Fruit fly (Drosophila melanogaster) whole organism, prepupa: Measurements from ENCODE around the gene CG6933.

Experiments
- Blimp-1 ChIP-seq: fragments of 200-800 bp; sonication (Bioruptor generic); optimal IDR thresholded peaks from 3 replicates; lab custom pipeline; 2017; ENCODE audit warnings: missing biosample characterization, missing genetic modification characterization, mild to moderate bottlenecking, moderate library complexity, missing genetic modification reagents
- CG11294 ChIP-seq: fragments of 200-800 bp; sonication (Bioruptor generic); IDR thresholded peaks from 2 replicates; pipeline ENCODE4 v1.3.6; 2022; ENCODE audit warnings: missing biosample characterization, missing genetic modification characterization
- CG11762 ChIP-seq: fragments of 200-800 bp; sonication (Bioruptor generic); optimal IDR thresholded peaks from 3 replicates; lab custom pipeline; 2016; ENCODE audit warnings: missing biosample characterization, missing genetic modification characterization; ENCODE audit not compliant: insufficient read depth
- CG11902 ChIP-seq: fragments of 200-800 bp; sonication (Bioruptor generic); optimal IDR thresholded peaks from 3 replicates; lab custom pipeline; 2016; ENCODE audit warnings: missing biosample characterization, missing genetic modification characterization
- CG1621 ChIP-seq: fragments of 200-800 bp; sonication (Bioruptor generic); optimal IDR thresholded peaks from 3 replicates; lab custom pipeline; 2018; ENCODE audit warnings: missing biosample characterization, mild to moderate bottlenecking, missing genetic modification characterization
- CG16779 ChIP-seq: fragments of 200-800 bp; sonication (Bioruptor generic); optimal IDR thresholded peaks from 3 replicates; lab custom pipeline; 2017; ENCODE audit warnings: missing biosample characterization, mild to moderate bottlenecking, missing genetic modification characterization
- CG31627 ChIP-seq: fragments of 200-800 bp; sonication (Bioruptor generic); optimal IDR thresholded peaks from 3 replicates; lab custom pipeline; 2016; ENCODE audit warnings: missing biosample characterization, missing genetic modification characterization
- CG34406 ChIP-seq: fragments of 200-800 bp; sonication (Bioruptor generic); optimal IDR thresholded peaks from 3 replicates; lab custom pipeline; 2016; ENCODE audit warnings: missing biosample characterization, missing genetic modification characterization
- CG3919 ChIP-seq: fragments of 200-800 bp; sonication (Bioruptor generic); optimal IDR thresholded peaks from 3 replicates; lab custom pipeline; 2016; ENCODE audit warnings: missing biosample characterization, missing genetic modification characterization
- CG6163 ChIP-seq: fragments of 200-800 bp; sonication (Bioruptor generic); IDR thresholded peaks from 3 replicates; pipeline ENCODE4 v1.3.6; 2022; ENCODE audit warnings: missing biosample characterization, missing genetic modification characterization
- CG6276 ChIP-seq: fragments of 200-800 bp; sonication (Bioruptor generic); optimal IDR thresholded peaks from 2 replicates; lab custom pipeline; 2017; ENCODE audit warnings: missing biosample characterization, mild to moderate bottlenecking, missing genetic modification characterization
- CG6808 ChIP-seq: fragments of 200-800 bp; sonication (Bioruptor generic); optimal IDR thresholded peaks from 3 replicates; lab custom pipeline; 2017; ENCODE audit warnings: missing biosample characterization, missing genetic modification characterization, mild to moderate bottlenecking, moderate library complexity, missing genetic modification reagents
- CG7368 ChIP-seq: fragments of 200-800 bp; sonication (Bioruptor generic); optimal IDR thresholded peaks from 3 replicates; lab custom pipeline; 2016; ENCODE audit warnings: missing biosample characterization, missing genetic modification characterization
- CG8119 ChIP-seq: fragments of 200-800 bp; sonication (Bioruptor generic); IDR thresholded peaks from 3 replicates; pipeline ENCODE4 v1.3.6; 2022; ENCODE audit warnings: missing biosample characterization, missing genetic modification characterization
- CG8319 ChIP-seq: fragments of 200-800 bp; sonication (Bioruptor generic); optimal IDR thresholded peaks from 3 replicates; lab custom pipeline; 2016; ENCODE audit warnings: missing biosample characterization, missing genetic modification characterization
- CG8632 ChIP-seq: fragments of 200-800 bp; sonication (Bioruptor generic); optimal IDR thresholded peaks from 3 replicates; lab custom pipeline; 2016; ENCODE audit warnings: missing biosample characterization, missing genetic modification characterization
- CG9139 ChIP-seq: fragments of 200-800 bp; sonication (Bioruptor generic); optimal IDR thresholded peaks from 3 replicates; lab custom pipeline; 2017; ENCODE audit warnings: missing biosample characterization, mild to moderate bottlenecking, missing genetic modification characterization
- Eip75B ChIP-seq: fragments of 200-800 bp; sonication (Bioruptor generic); optimal IDR thresholded peaks from 3 replicates; lab custom pipeline; 2016; ENCODE audit warnings: missing biosample characterization, missing genetic modification characterization
- Eip78C ChIP-seq: fragments of 200-800 bp; sonication (Bioruptor generic); peaks from one replicate; lab custom pipeline; 2016; ENCODE audit warnings: missing biosample characterization, missing genetic modification characterization
- Eip93F ChIP-seq: fragments of 200-800 bp; sonication (Bioruptor generic); optimal IDR thresholded peaks from 2 replicates; lab custom pipeline; 2016; ENCODE audit warnings: missing biosample characterization, mild to moderate bottlenecking, missing genetic modification characterization
- Ets21C ChIP-seq: fragments of 200-800 bp; sonication (Bioruptor generic); optimal IDR thresholded peaks from 3 replicates; lab custom pipeline; 2016; ENCODE audit warnings: missing biosample characterization, missing genetic modification characterization
- Ets96B ChIP-seq: fragments of 200-800 bp; optimal IDR thresholded peaks from 2 replicates; lab custom pipeline; 2019; ENCODE audit warnings: missing biosample characterization, mild to moderate bottlenecking, missing genetic modification characterization, moderate library complexity
- Gug ChIP-seq: fragments of 200-800 bp; sonication (Bioruptor generic); IDR thresholded peaks from 2 replicates; pipeline ENCODE4 v1.3.6; 2022; ENCODE audit warnings: missing biosample characterization, missing genetic modification characterization
- Hr38 ChIP-seq: sonication (Bioruptor generic); optimal IDR thresholded peaks from 2 replicates; lab custom pipeline; 2016; ENCODE audit warnings: missing biosample characterization, missing genetic modification characterization
- Hr39 ChIP-seq: fragments of 200-800 bp; sonication (Bioruptor generic); optimal IDR thresholded peaks from 2 replicates; lab custom pipeline; 2016; ENCODE audit warnings: missing biosample characterization, missing genetic modification characterization
- Hr4 ChIP-seq: fragments of 200-800 bp; sonication (Bioruptor generic); optimal IDR thresholded peaks from 3 replicates; lab custom pipeline; 2016; ENCODE audit warnings: missing biosample characterization, missing genetic modification characterization
- Lpt ChIP-seq: fragments of 200-800 bp; sonication (Bioruptor generic); optimal IDR thresholded peaks from 3 replicates; lab custom pipeline; 2016; ENCODE audit warnings: missing biosample characterization, missing genetic modification characterization
- Met ChIP-seq: fragments of 200-800 bp; sonication (Bioruptor generic); optimal IDR thresholded peaks from 3 replicates; lab custom pipeline; 2016; ENCODE audit warnings: missing biosample characterization, missing genetic modification characterization
- OdsH ChIP-seq: fragments of 200-800 bp; sonication (Bioruptor generic); optimal IDR thresholded peaks from 3 replicates; lab custom pipeline; 2016; ENCODE audit warnings: missing biosample characterization, missing genetic modification characterization
- Smox ChIP-seq: fragments of 200-800 bp; sonication (Bioruptor generic); optimal IDR thresholded peaks from 3 replicates; lab custom pipeline; 2016; ENCODE audit warnings: missing biosample characterization, missing genetic modification characterization
- Sox102F ChIP-seq: fragments of 200-800 bp; sonication (Bioruptor generic); optimal IDR thresholded peaks from 2 replicates; lab custom pipeline; 2016; ENCODE audit warnings: missing biosample characterization, mild to moderate bottlenecking, missing genetic modification characterization
- Sox14 ChIP-seq: fragments of 200-800 bp; sonication (Bioruptor generic); optimal IDR thresholded peaks from 3 replicates; lab custom pipeline; 2016; ENCODE audit warnings: missing biosample characterization, missing genetic modification characterization
- acj6 ChIP-seq: fragments of 200-800 bp; sonication (Bioruptor generic); optimal IDR thresholded peaks from 3 replicates; lab custom pipeline; 2016; ENCODE audit warnings: missing biosample characterization, missing genetic modification characterization
- cyc ChIP-seq: fragments of 200-800 bp; sonication (Bioruptor generic); optimal IDR thresholded peaks from 3 replicates; lab custom pipeline; 2016; ENCODE audit warnings: missing biosample characterization, missing genetic modification characterization
- dac ChIP-seq: fragments of 200-800 bp; sonication (Bioruptor generic); optimal IDR thresholded peaks from 2 replicates; lab custom pipeline; 2017; ENCODE audit warnings: missing biosample characterization, mild to moderate bottlenecking, missing genetic modification characterization
- dsx ChIP-seq: fragments of 200-800 bp; optimal IDR thresholded peaks from 3 replicates; lab custom pipeline; 2019; ENCODE audit warnings: missing biosample characterization, mild to moderate bottlenecking, missing genetic modification characterization, moderate library complexity; ENCODE audit not compliant: poor library complexity, severe bottlenecking
- eg ChIP-seq: fragments of 200-800 bp; sonication (Bioruptor generic); IDR thresholded peaks from 3 replicates; pipeline ENCODE4 v1.3.6; 2022; ENCODE audit warnings: missing biosample characterization, missing genetic modification characterization
- fd59A ChIP-seq: fragments of 200-800 bp; sonication (Bioruptor generic); optimal IDR thresholded peaks from 2 replicates; lab custom pipeline; 2017; ENCODE audit warnings: missing biosample characterization, mild to moderate bottlenecking, missing genetic modification characterization, missing genetic modification reagents
- fd85E ChIP-seq: fragments of 200-800 bp; sonication (Bioruptor generic); optimal IDR thresholded peaks from 3 replicates; lab custom pipeline; 2016; ENCODE audit warnings: missing biosample characterization, missing genetic modification characterization
- fkh ChIP-seq: fragments of 200-800 bp; sonication (Bioruptor generic); optimal IDR thresholded peaks from 3 replicates; lab custom pipeline; 2017; ENCODE audit warnings: missing biosample characterization, mild to moderate bottlenecking, missing genetic modification characterization, moderate library complexity
- lz ChIP-seq: fragments of 200-800 bp; sonication (Bioruptor generic); optimal IDR thresholded peaks from 3 replicates; lab custom pipeline; 2016; ENCODE audit warnings: missing biosample characterization, missing genetic modification characterization
- pdm3 ChIP-seq: fragments of 200-800 bp; sonication (Bioruptor generic); optimal IDR thresholded peaks from 3 replicates; lab custom pipeline; 2016; ENCODE audit warnings: missing biosample characterization, missing genetic modification characterization
- salr ChIP-seq, 2 experiments: fragments of 200-800 bp; sonication (Bioruptor generic); optimal IDR thresholded peaks; 3 replicates each; lab custom pipeline; 2016 to 2018; ENCODE audit warnings: missing biosample characterization in 2 of 2, missing genetic modification characterization in 2 of 2, mild to moderate bottlenecking in 1 of 2
- spab ChIP-seq: fragments of 200-800 bp; sonication (Bioruptor generic); optimal IDR thresholded peaks from 2 replicates; lab custom pipeline; 2017; ENCODE audit warnings: missing biosample characterization, mild to moderate bottlenecking, missing genetic modification characterization, missing genetic modification reagents
- svp ChIP-seq: fragments of 200-800 bp; sonication (Bioruptor generic); peaks from one replicate; lab custom pipeline; 2016; ENCODE audit warnings: missing biosample characterization, missing genetic modification characterization
- topi ChIP-seq: fragments of 200-800 bp; sonication (Bioruptor generic); optimal IDR thresholded peaks from 3 replicates; lab custom pipeline; 2016; ENCODE audit warnings: missing biosample characterization, missing genetic modification characterization
- vri ChIP-seq: fragments of 200-800 bp; sonication (Bioruptor generic); optimal IDR thresholded peaks from 3 replicates; lab custom pipeline; 2016; ENCODE audit warnings: missing biosample characterization, mild to moderate bottlenecking, missing genetic modification characterization

Gene CG6933

dm6 chr3L:20185206-20185868 is 34.9 kb downstream of the CG6933 start (continued):
- peak; percentile 87 for TF ChIP-seq Hr4 (GFP tag; lab: Kevin White, UChicago)
- TF ChIP-seq CG8632 (GFP tag; lab: Kevin White, UChicago): peak; percentile 72
- peak; percentile 81 for TF ChIP-seq OdsH (GFP tag; lab: Kevin White, UChicago)
- no peak for TF ChIP-seq Blimp-1 (GFP tag; lab: Kevin White, UChicago)
- peak; percentile 54 for TF ChIP-seq Smox (GFP tag; lab: Kevin White, UChicago)

DNA sequence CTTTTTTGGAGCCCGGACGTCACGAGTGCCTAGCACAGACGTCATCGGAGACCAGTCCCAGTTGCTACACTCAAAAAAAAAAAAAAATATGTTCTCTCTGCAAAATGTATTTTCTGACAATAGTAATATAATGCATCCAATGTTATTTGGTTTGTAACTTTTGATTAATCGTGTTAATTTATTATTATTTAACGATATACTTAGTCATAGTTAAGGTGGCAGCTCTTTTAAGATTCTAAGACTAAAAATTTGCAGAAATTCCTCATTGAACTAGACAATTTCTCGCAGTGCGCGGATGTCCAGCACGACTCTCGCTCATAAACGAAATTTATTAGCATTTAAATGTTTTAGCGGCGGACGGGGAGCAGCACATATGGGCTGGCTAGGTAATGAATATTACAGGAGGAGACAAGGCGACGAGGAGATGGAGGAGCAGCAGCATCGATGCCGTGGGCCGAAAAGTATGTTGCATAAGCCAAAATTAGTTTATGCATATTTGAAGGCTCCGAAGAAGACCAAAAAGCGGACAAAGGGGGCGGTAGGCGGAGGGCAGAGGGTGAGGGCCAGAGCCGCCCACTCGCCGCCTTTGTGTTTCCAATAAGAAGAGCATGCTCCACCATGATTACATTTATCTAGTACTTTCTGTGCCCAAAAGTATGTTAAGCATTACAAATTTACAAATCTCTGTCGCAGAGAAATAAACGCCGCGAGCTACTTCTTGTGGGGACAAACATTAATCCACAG is 36.7 kb downstream of the CG6933 start:
- TF ChIP-seq pdm3 (GFP tag; lab: Kevin White, UChicago) (peak; percentile 80), CG31627 (GFP tag; lab: Kevin White, UChicago) (peak; percentile 68), Ets21C (GFP tag; lab: Kevin White, UChicago) (no peak), svp (GFP tag; lab: Kevin White, UChicago) (peak; percentile 74), Hr38 (GFP tag; lab: Kevin White, UChicago) (no peak), CG1621 (tag; lab: Kevin White, UChicago) (peak; percentile 28), Blimp-1 (GFP tag; lab: Kevin White, UChicago) (no peak), eg (GFP tag; lab: Robert Waterston, UW) (peak; percentile 64), dsx (GFP tag; lab: Kevin White, UChicago) (peak; percentile 65), Eip93F (GFP tag; lab: Kevin White, UChicago) (no peak), Eip78C (peak; percentile 89), fd85E (GFP tag; lab: Kevin White, UChicago) (no peak), cyc (peak; percentile 58), fkh (no peak), CG6808 (GFP tag; lab: Kevin White, UChicago) (peak; percentile 61), CG6163 (GFP tag; lab: Robert Waterston, UW) (peak; percentile 62; the same call in 2 of the 3 replicates), Ets96B (peak; percentile 68), CG11902 (GFP tag; lab: Kevin White, UChicago) (peak; percentile 49), Hr4 (GFP tag; lab: Kevin White, UChicago) (peak; percentile 87), Gug (GFP tag; lab: Robert Waterston, UW) (no peak; the same call in 1 of the 2 replicates), CG9139 (GFP tag; lab: Kevin White, UChicago) (peak; percentile 38), OdsH (GFP tag; lab: Kevin White, UChicago) (peak; percentile 78), lz (GFP tag; lab: Kevin White, UChicago) (peak; percentile 40), CG7368 (GFP tag; lab: Kevin White, UChicago) (no peak), acj6 (GFP tag; lab: Kevin White, UChicago) (peak; percentile 79), Sox14 (GFP tag; lab: Kevin White, UChicago) (peak; percentile 70), salr (GFP tag; optimal IDR thresholded peaks at IDR 0.05; lab: Kevin White, UChicago) (peak in 1 of 2 experiments; percentile 88), CG6276 (GFP tag; lab: Kevin White, UChicago) (peak; percentile 49), CG8119 (GFP tag; lab: Robert Waterston, UW) (peak; percentile 84), CG3919 (peak; percentile 70), Hr39 (peak; percentile 56), fd59A (GFP tag; lab: Kevin White, UChicago) (peak; percentile 67), Lpt (GFP tag; lab: Kevin White, UChicago) (peak; percentile 37), CG34406 (GFP tag; lab: Kevin White, UChicago) (peak; percentile 59), Met (GFP tag; lab: Kevin White, UChicago) (peak; percentile 71), Sox102F (GFP tag; lab: Kevin White, UChicago) (peak; percentile 63), Eip75B (peak; percentile 61), topi (peak; percentile 70), vri (peak; percentile 34), CG16779 (tag; lab: Kevin White, UChicago) (no peak), CG11294 (GFP tag; lab: Robert Waterston, UW) (no peak), CG11762 (GFP tag; lab: Kevin White, UChicago) (peak; percentile 50), dac (GFP tag; lab: Kevin White, UChicago) (peak; percentile 52), spab (GFP tag; lab: Kevin White, UChicago) (peak; percentile 60), CG8319 (GFP tag; lab: Kevin White, UChicago) (peak; percentile 22)
